Worm (Caenorhabditis elegans): ENCODE measurements around the gene K09C4.10.

K09C4.10 gene

ce11 chrX:3283189-3283588 lies 3.2 kb upstream of the K09C4.10 start:
- TF ChIP-seq nhr-71 (tag; optimal IDR thresholded peaks at IDR 0.05) (peak; percentile 10), dsc-1 (tag; optimal IDR thresholded peaks at IDR 0.05) (no peak), elt-2 (tag; optimal IDR thresholded peaks at IDR 0.05) (peak; percentile 67)

- TF ChIP-seq isw-1 (GFP tag; IDR thresholded peaks at IDR 0.05) (no peak), ceh-82 (tag; optimal IDR thresholded peaks at IDR 0.05) (no peak), tbx-2 (tag; optimal IDR thresholded peaks at IDR 0.05) (no peak), elt-2 (tag; optimal IDR thresholded peaks at IDR 0.05) (peak; percentile 26), ceh-88 (GFP tag; IDR thresholded peaks at IDR 0.05) (no peak), lsy-2 (tag; optimal IDR thresholded peaks at IDR 0.05) (no peak)
Measured at ce11 chrX:3282306-3282705, 2.3 kb upstream of the K09C4.10 start, which contains the start of gene K09C4.5. TSS of gene K09C4.5 (plus strand) at chrX:3282631.

ce11 chrX:3272580-3272979 lies 7.5 kb downstream of the K09C4.10 start, which contains the start of gene K09C4.7:
TSS of gene K09C4.7 (plus strand) at chrX:3272880.
- TF ChIP-seq ceh-88 (GFP tag; IDR thresholded peaks at IDR 0.05) (no peak), nhr-47 (tag; optimal IDR thresholded peaks at IDR 0.05) (no peak), ceh-63 (GFP tag; optimal IDR thresholded peaks at IDR 0.05) (no peak), nhr-76 (tag; optimal IDR thresholded peaks at IDR 0.05) (no peak), xbp-1 (tag; optimal IDR thresholded peaks at IDR 0.05) (no peak), unc-98 (GFP tag; IDR thresholded peaks at IDR 0.05) (no peak), rnt-1 (tag; optimal IDR thresholded peaks at IDR 0.05) (no peak), lir-3 (tag; optimal IDR thresholded peaks at IDR 0.05; ENCODE audit: poor library complexity) (no peak), unc-86 (tag; optimal IDR thresholded peaks at IDR 0.05) (no peak), lin-14 (GFP tag; optimal IDR thresholded peaks at IDR 0.05) (no peak), blmp-1 (tag; optimal IDR thresholded peaks at IDR 0.05) (no peak), elt-2 (tag; optimal IDR thresholded peaks at IDR 0.05) (no peak), jun-1 (tag; optimal IDR thresholded peaks at IDR 0.05) (no peak), efl-3 (GFP tag; optimal IDR thresholded peaks at IDR 0.05) (no peak), mdl-1 (tag; optimal IDR thresholded peaks at IDR 0.05) (no peak), C34B4.2 (tag; optimal IDR thresholded peaks at IDR 0.05) (no peak), snu-23 (GFP tag; optimal IDR thresholded peaks at IDR 0.05) (no peak)

ce11 chrX:3271673-3272072 lies 8.4 kb downstream of the K09C4.10 start, which contains the start of gene K09C4.9:
TSS of gene K09C4.9 (minus strand) at chrX:3271773.
- no peak for TF ChIP-seq xbp-1 (tag; optimal IDR thresholded peaks at IDR 0.05)

ce11 chrX:3270806-3271205 lies 9.2 kb downstream of the K09C4.10 start, which contains the start of gene sul-1:
TSS of gene sul-1 (minus strand) at chrX:3270906.
- peak; percentile 17 for TF ChIP-seq rnt-1 (tag; optimal IDR thresholded peaks at IDR 0.05)
- TF ChIP-seq fkh-10 (GFP tag; optimal IDR thresholded peaks at IDR 0.05) = no peak
- TF ChIP-seq elt-3 (tag; optimal IDR thresholded peaks at IDR 0.05) = no peak

ce11 chrX:3262600-3262999 lies 17.4 kb downstream of the K09C4.10 start, which contains the start of gene fbxb-71:
TSS of gene fbxb-71 (plus strand) at chrX:3262900.
- TF ChIP-seq unc-30 (tag; optimal IDR thresholded peaks at IDR 0.05) (no peak), ceh-82 (tag; optimal IDR thresholded peaks at IDR 0.05) (no peak), elt-3 (tag; optimal IDR thresholded peaks at IDR 0.05) (no peak), sup-37 (GFP tag; optimal IDR thresholded peaks at IDR 0.05) (no peak), ceh-88 (GFP tag; IDR thresholded peaks at IDR 0.05) (no peak), fkh-8 (tag; optimal IDR thresholded peaks at IDR 0.05) (no peak), nhr-47 (tag; optimal IDR thresholded peaks at IDR 0.05) (no peak), ceh-90 (tag; optimal IDR thresholded peaks at IDR 0.05) (no peak), unc-98 (GFP tag; IDR thresholded peaks at IDR 0.05) (no peak), lin-39 (tag; optimal IDR thresholded peaks at IDR 0.05) (no peak), nhr-12 (tag; optimal IDR thresholded peaks at IDR 0.05) (no peak), lin-14 (GFP tag; optimal IDR thresholded peaks at IDR 0.05) (no peak)
